Fruit fly (Drosophila melanogaster): ENCODE data around the gene shps.
A peak's percentile ranks its signal among the peaks of the same experiment; 100 is the strongest.

Gene shps

DNA sequence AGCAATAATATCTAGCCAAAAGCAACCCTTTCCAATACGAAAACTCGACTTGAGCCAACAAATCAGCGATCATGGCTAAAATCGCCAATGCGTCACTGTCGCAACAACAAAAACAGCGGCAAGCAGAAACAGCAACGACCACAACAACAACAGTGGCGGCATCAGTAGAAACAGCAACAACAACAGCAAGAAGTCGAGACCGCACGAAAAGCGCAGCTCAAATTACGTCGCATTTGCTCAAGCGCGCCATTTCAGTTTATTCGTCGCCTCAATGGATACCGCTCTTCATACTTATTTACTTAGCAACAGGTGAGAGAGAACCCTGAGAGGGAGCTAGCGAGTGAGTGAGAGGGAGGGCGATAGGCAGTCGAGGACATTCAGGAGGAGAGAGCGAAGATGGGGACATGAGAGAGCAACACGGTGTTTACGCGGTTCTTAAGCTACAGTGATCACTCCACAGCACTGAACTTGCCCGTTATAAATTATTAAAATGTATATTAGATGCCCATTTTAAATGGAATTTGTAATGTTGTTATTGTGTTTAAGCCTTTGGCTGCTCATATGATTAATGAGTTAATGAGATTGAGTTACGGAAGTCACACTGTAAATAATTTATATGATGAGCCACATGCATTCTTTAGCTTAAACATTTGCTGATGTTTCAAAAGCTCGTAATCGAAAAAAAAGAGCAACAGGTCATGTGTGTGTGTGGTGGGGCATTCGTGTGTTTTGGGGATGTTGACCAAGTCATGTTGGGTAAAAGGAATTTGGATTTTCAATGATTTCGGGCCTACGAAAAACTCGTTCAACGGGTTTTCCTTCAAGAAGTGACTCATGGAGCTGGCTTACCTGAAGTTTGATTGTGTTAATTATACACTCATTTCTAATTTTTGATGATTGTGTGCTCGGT lies 16.4 kb downstream of the shps start (continued):
- no peak for TF ChIP-seq sima (GFP tag; optimal IDR thresholded peaks at IDR 0.05)
- no peak for TF ChIP-seq CG10654 (GFP tag; optimal IDR thresholded peaks at IDR 0.05)
- no peak for TF ChIP-seq ham (GFP tag; IDR thresholded peaks at IDR 0.05)
- TF ChIP-seq jing (GFP tag; optimal IDR thresholded peaks at IDR 0.05): peak; percentile 45
- peak; percentile 75 for TF ChIP-seq mam (GFP tag; optimal IDR thresholded peaks at IDR 0.05)
- peak; percentile 84 for TF ChIP-seq CG30403 (GFP tag; optimal IDR thresholded peaks at IDR 0.05)
- TF ChIP-seq ken (GFP tag; IDR thresholded peaks at IDR 0.05): peak; percentile 72; the same call in 2 of the 3 replicates
- peak; percentile 73 for TF ChIP-seq Atf-2 (GFP tag; optimal IDR thresholded peaks at IDR 0.05)
- peak; percentile 98 for TF ChIP-seq grau (tag; optimal IDR thresholded peaks at IDR 0.05)
- peak; percentile 52 for TF ChIP-seq CG18011 (GFP tag; optimal IDR thresholded peaks at IDR 0.05)
- peak; percentile 83 for TF ChIP-seq CG9817 (tag; optimal IDR thresholded peaks at IDR 0.05)
- no peak for TF ChIP-seq nerfin-2 (GFP tag; IDR thresholded peaks at IDR 0.05; ENCODE audit: partially characterized antibody)
- peak; percentile 87 for TF ChIP-seq so (GFP tag; IDR thresholded peaks at IDR 0.05)
- TF ChIP-seq peb (GFP tag; IDR thresholded peaks at IDR 0.05): peak; percentile 37; the same call in 1 of the 2 replicates
- peak; percentile 34 for TF ChIP-seq Hand (GFP tag; optimal IDR thresholded peaks at IDR 0.05)
- TF ChIP-seq luna (GFP tag; optimal IDR thresholded peaks at IDR 0.05): no peak
- TF ChIP-seq CG14014 (GFP tag; IDR thresholded peaks at IDR 0.05): peak; percentile 89
- peak; percentile 81 for TF ChIP-seq dmrt99B (tag; optimal IDR thresholded peaks at IDR 0.05)
- TF ChIP-seq CG17829 (tag; optimal IDR thresholded peaks at IDR 0.05): peak; percentile 83
- TF ChIP-seq CG4424 (GFP tag; optimal IDR thresholded peaks at IDR 0.05): peak; percentile 32
- TF ChIP-seq CG11456 (GFP tag; IDR thresholded peaks at IDR 0.05): peak; percentile 88
- TF ChIP-seq CG12236 (GFP tag; optimal IDR thresholded peaks at IDR 0.05): peak; percentile 22
- no peak for TF ChIP-seq CG16813 (GFP tag; IDR thresholded peaks at IDR 0.05; ENCODE audit: partially characterized antibody)
- no peak for TF ChIP-seq HmgD (GFP tag; optimal IDR thresholded peaks at IDR 0.05)
- no peak for TF ChIP-seq CG5180 (GFP tag; optimal IDR thresholded peaks at IDR 0.05)
- TF ChIP-seq Sin3A (optimal IDR thresholded peaks at IDR 0.05): no peak
- TF ChIP-seq CG12744 (GFP tag; optimal IDR thresholded peaks at IDR 0.05): peak; percentile 76
- peak; percentile 69 for TF ChIP-seq vfl (GFP tag; optimal IDR thresholded peaks at IDR 0.05)
- TF ChIP-seq Scr (GFP tag; IDR thresholded peaks at IDR 0.05; ENCODE audit: partially characterized antibody): no peak
- TF ChIP-seq cwo (GFP tag; optimal IDR thresholded peaks at IDR 0.05): no peak
- TF ChIP-seq CG18599 (GFP tag; optimal IDR thresholded peaks at IDR 0.05): peak; percentile 82
- peak; percentile 39 for TF ChIP-seq ab (GFP tag; optimal IDR thresholded peaks at IDR 0.05)
- peak; percentile 65 for TF ChIP-seq cas (GFP tag; IDR thresholded peaks at IDR 0.05)
- peak; percentile 82 for TF ChIP-seq wdn (GFP tag; IDR thresholded peaks at IDR 0.05)
- TF ChIP-seq CG12104 (GFP tag; optimal IDR thresholded peaks at IDR 0.05): peak; percentile 63
- TF ChIP-seq CG13287 (GFP tag; IDR thresholded peaks at IDR 0.05; ENCODE audit: partially characterized antibody): no peak
- peak; percentile 77 for TF ChIP-seq Dbx (GFP tag; IDR thresholded peaks at IDR 0.05)
- TF ChIP-seq CG12071 (GFP tag; optimal IDR thresholded peaks at IDR 0.05): peak; percentile 72
- no peak for TF ChIP-seq Lim3 (GFP tag; IDR thresholded peaks at IDR 0.05)
- peak; percentile 38 for TF ChIP-seq Deaf1 (tag; optimal IDR thresholded peaks at IDR 0.05)
- peak; percentile 71 for TF ChIP-seq CG33213 (GFP tag; optimal IDR thresholded peaks at IDR 0.05)
- TF ChIP-seq ac (GFP tag; optimal IDR thresholded peaks at IDR 0.05): peak; percentile 71
- TF ChIP-seq gro (GFP tag; optimal IDR thresholded peaks at IDR 0.05): no peak
- TF ChIP-seq lbe (GFP tag; optimal IDR thresholded peaks at IDR 0.05): peak; percentile 98
- TF ChIP-seq zen2 (GFP tag; IDR thresholded peaks at IDR 0.05; ENCODE audit: partially characterized antibody): no peak
- TF ChIP-seq CG7556 (GFP tag; optimal IDR thresholded peaks at IDR 0.05): peak; percentile 78
- peak; percentile 75 for TF ChIP-seq CG9215 (GFP tag; IDR thresholded peaks at IDR 0.05)
- TF ChIP-seq HHEX (GFP tag; optimal IDR thresholded peaks at IDR 0.05): no peak
- TF ChIP-seq trem (tag; optimal IDR thresholded peaks at IDR 0.05): peak; percentile 59

Data from whole organism, embryonic.